Worm (Caenorhabditis elegans) whole organism, early embryonic: ENCODE data around the gene eef-1A.2.
A peak's percentile ranks its signal among the peaks of the same experiment; 100 is the strongest.

ENCODE experiments used
- B0310.2 ChIP-seq: sonication (generic microtip); optimal IDR thresholded peaks from 2 replicates; lab custom pipeline; 2016; ENCODE audit warnings: mild to moderate bottlenecking, missing genetic modification characterization, missing compliant biosample characterization
- F13C5.2 ChIP-seq: sonication (generic microtip); optimal IDR thresholded peaks from 2 replicates; lab custom pipeline; 2017; ENCODE audit warnings: mild to moderate bottlenecking, missing genetic modification characterization, inconsistent platforms, missing compliant biosample characterization
- aly-1 ChIP-seq: sonication (generic microtip); optimal IDR thresholded peaks from 2 replicates; lab custom pipeline; 2016; ENCODE audit warnings: missing genetic modification characterization, missing compliant biosample characterization
- ama-1 ChIP-seq: fragments of 150-350 bp; optimal IDR thresholded peaks from 2 replicates; lab custom pipeline; 2014
- ceh-13 ChIP-seq: fragments of 200-800 bp; sonication (Bioruptor generic); optimal IDR thresholded peaks from 2 replicates; lab custom pipeline; 2018; ENCODE audit warnings: mild to moderate bottlenecking, missing genetic modification characterization, missing compliant biosample characterization
- ceh-36 ChIP-seq: sonication (generic microtip); optimal IDR thresholded peaks from 2 replicates; lab custom pipeline; 2016; ENCODE audit warnings: missing genetic modification characterization, inconsistent platforms, missing compliant biosample characterization
- ets-7 ChIP-seq: sonication (generic microtip); optimal IDR thresholded peaks from 2 replicates; lab custom pipeline; 2016; ENCODE audit warnings: missing genotype, missing genetic modification characterization, missing compliant biosample characterization
- flt-1 ChIP-seq: fragments of 200-800 bp; sonication (Bioruptor generic); IDR thresholded peaks from 2 replicates; pipeline ENCODE4 v1.3.6; 2022; ENCODE audit warnings: missing genetic modification characterization, missing compliant biosample characterization
- hmbx-1 ChIP-seq: sonication (generic microtip); optimal IDR thresholded peaks from 2 replicates; lab custom pipeline; 2016; ENCODE audit warnings: mild to moderate bottlenecking, missing genetic modification characterization, missing compliant biosample characterization
- hmg-4 ChIP-seq: fragments of 200-800 bp; sonication (Bioruptor generic); optimal IDR thresholded peaks from 2 replicates; lab custom pipeline; 2018; ENCODE audit warnings: mild to moderate bottlenecking, missing genetic modification characterization, missing compliant biosample characterization
- hnd-1 ChIP-seq: sonication (generic microtip); optimal IDR thresholded peaks from 2 replicates; lab custom pipeline; 2016; ENCODE audit warnings: missing genetic modification characterization, missing compliant biosample characterization
- pes-1 ChIP-seq: fragments of 200-800 bp; sonication (Bioruptor generic); IDR thresholded peaks from 2 replicates; pipeline ENCODE4 v1.3.6; 2022; ENCODE audit warnings: missing genetic modification reagents, missing genetic modification characterization, missing compliant biosample characterization
- scrt-1 ChIP-seq: fragments of 200-800 bp; sonication (Bioruptor generic); IDR thresholded peaks from 2 replicates; pipeline ENCODE4 v1.3.6; 2022; ENCODE audit warnings: missing genetic modification characterization, missing compliant biosample characterization
- sea-1 ChIP-seq: fragments of 200-800 bp; sonication (Bioruptor generic); conservative IDR thresholded peaks from 2 replicates; pipeline ENCODE4 v1.3.6; 2022; ENCODE audit warnings: missing genetic modification characterization, missing compliant biosample characterization
- tbx-11 ChIP-seq: fragments of 200-800 bp; sonication (Bioruptor generic); IDR thresholded peaks from 2 replicates; pipeline ENCODE4 v1.3.6; 2022; ENCODE audit warnings: missing genetic modification characterization, missing compliant biosample characterization
- tbx-37 ChIP-seq: fragments of 200-800 bp; sonication (Bioruptor generic); conservative IDR thresholded peaks from 2 replicates; pipeline ENCODE4 v1.3.6; 2022; ENCODE audit warnings: missing genetic modification reagents, missing genetic modification characterization, missing compliant biosample characterization
- tra-4 ChIP-seq: sonication (generic microtip); optimal IDR thresholded peaks from 2 replicates; lab custom pipeline; 2017; ENCODE audit warnings: missing genetic modification characterization, missing compliant biosample characterization

eef-1A.2 gene

ce11 chrX:7823108-7823704 is at the start of gene eef-1A.2:
eef-1A.2 (plus strand) TSS chrX:7823654.
- TF ChIP-seq aly-1 (tag; lab: Kevin White, UChicago) (peak; percentile 64), ceh-36 (tag; lab: Kevin White, UChicago) (peak; percentile 45), sea-1 (GFP tag; lab: Robert Waterston, UW) (0 out of 2 replicates have a peak, but pooled peaks have one; percentile 48), hmg-4 (GFP tag; lab: Kevin White, UChicago) (peak; percentile 87), hmbx-1 (tag; lab: Kevin White, UChicago) (no peak), tbx-37 (GFP tag; lab: Robert Waterston, UW) (no peak), ama-1 (lab: Kevin White, UChicago) (no peak), tra-4 (tag; lab: Kevin White, UChicago) (no peak), hnd-1 (tag; lab: Kevin White, UChicago) (no peak), B0310.2 (tag; lab: Kevin White, UChicago) (no peak), scrt-1 (GFP tag; lab: Robert Waterston, UW) (no peak), tbx-11 (GFP tag; lab: Robert Waterston, UW) (no peak), pes-1 (GFP tag; lab: Robert Waterston, UW) (peak; percentile 46; the same call in 1 of the 2 replicates), ceh-13 (GFP tag; lab: Kevin White, UChicago) (no peak), ets-7 (tag; lab: Kevin White, UChicago) (no peak), flt-1 (GFP tag; lab: Robert Waterston, UW) (no peak), F13C5.2 (tag; lab: Kevin White, UChicago) (peak; percentile 60)

DNA sequence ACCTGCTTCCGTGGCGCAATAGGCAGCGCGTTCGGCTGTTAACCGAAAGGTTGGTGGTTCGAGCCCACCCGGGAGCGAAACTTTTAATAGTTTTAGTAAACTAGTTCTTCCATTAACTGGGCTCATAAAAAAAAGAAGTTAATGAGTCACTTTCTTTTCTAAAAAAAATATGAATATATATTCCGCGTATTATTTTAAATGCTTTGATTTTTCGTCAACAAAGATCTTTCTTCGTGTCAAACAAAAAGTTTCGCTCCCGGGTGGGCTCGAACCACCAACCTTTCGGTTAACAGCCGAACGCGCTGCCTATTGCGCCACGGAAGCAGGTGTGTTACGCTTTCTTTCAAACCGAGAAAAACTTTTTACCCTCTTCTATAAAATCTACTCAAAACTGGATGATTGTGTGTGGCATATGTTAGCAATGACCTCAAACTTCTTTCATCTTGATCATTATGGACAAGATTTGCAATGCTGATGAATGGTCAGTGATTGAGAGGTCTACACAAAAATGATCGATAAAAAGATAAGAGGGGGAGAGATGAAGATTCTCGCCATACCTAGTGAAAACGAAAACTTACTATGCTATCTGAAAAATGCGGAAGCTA is 49.6 kb upstream of the eef-1A.2 start:
- TF ChIP-seq pes-1 (GFP tag; lab: Robert Waterston, UW) (0 out of 2 replicates have a peak, but pooled peaks have one; percentile 41), sea-1 (GFP tag; lab: Robert Waterston, UW) (no peak), ama-1 (lab: Kevin White, UChicago) (no peak), aly-1 (tag; lab: Kevin White, UChicago) (no peak)

ce11 chrX:7776509-7777001 is 46.9 kb upstream of the eef-1A.2 start, which contains the start of gene mec-7:
mec-7 (minus strand) TSS chrX:7776689.
- TF ChIP-seq ets-7 (tag; lab: Kevin White, UChicago) (no peak), sea-1 (GFP tag; lab: Robert Waterston, UW) (no peak), aly-1 (tag; lab: Kevin White, UChicago) (no peak), hmbx-1 (tag; lab: Kevin White, UChicago) (no peak), scrt-1 (GFP tag; lab: Robert Waterston, UW) (no peak), ceh-36 (tag; lab: Kevin White, UChicago) (no peak), ceh-13 (GFP tag; lab: Kevin White, UChicago) (no peak), ama-1 (lab: Kevin White, UChicago) (no peak), tra-4 (tag; lab: Kevin White, UChicago) (no peak), hnd-1 (tag; lab: Kevin White, UChicago) (no peak), F13C5.2 (tag; lab: Kevin White, UChicago) (no peak), hmg-4 (GFP tag; lab: Kevin White, UChicago) (no peak), flt-1 (GFP tag; lab: Robert Waterston, UW) (no peak), tbx-37 (GFP tag; lab: Robert Waterston, UW) (no peak), B0310.2 (tag; lab: Kevin White, UChicago) (no peak), tbx-11 (GFP tag; lab: Robert Waterston, UW) (no peak)

DNA sequence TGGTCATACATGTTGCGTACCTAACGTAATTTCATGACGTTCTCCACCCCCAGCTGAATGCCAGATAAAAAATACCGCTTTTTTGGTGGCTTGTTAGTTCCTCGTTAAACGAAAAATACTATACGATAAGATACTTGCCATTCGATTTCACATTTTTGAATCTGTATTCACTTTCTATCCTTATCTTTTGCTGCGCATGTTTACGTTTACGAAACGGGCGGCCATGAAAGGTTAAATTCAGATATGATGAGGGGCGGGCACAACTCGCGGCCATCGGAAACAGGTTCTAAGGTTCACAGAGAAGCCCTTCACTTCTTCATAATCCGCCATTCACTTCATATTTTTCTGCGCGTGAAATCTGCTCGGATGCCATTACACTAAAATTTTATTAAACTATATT is 44.7 kb upstream of the eef-1A.2 start:
- TF ChIP-seq scrt-1 (GFP tag; lab: Robert Waterston, UW) (no peak), tra-4 (tag; lab: Kevin White, UChicago) (no peak), F13C5.2 (tag; lab: Kevin White, UChicago) (no peak), sea-1 (GFP tag; lab: Robert Waterston, UW) (no peak)

ce11 chrX:7779527-7780033 is 43.9 kb upstream of the eef-1A.2 start, which contains the start of gene ZK154.1:
ZK154.1 (plus strand) TSS chrX:7779577.
- TF ChIP-seq hnd-1 (tag; lab: Kevin White, UChicago) (no peak), B0310.2 (tag; lab: Kevin White, UChicago) (no peak), flt-1 (GFP tag; lab: Robert Waterston, UW) (no peak), ceh-36 (tag; lab: Kevin White, UChicago) (no peak), hmg-4 (GFP tag; lab: Kevin White, UChicago) (no peak), hmbx-1 (tag; lab: Kevin White, UChicago) (no peak), F13C5.2 (tag; lab: Kevin White, UChicago) (no peak), ama-1 (lab: Kevin White, UChicago) (no peak), ceh-13 (GFP tag; lab: Kevin White, UChicago) (no peak)

- TF ChIP-seq hmbx-1 (tag; lab: Kevin White, UChicago) (no peak), flt-1 (GFP tag; lab: Robert Waterston, UW) (no peak), tbx-11 (GFP tag; lab: Robert Waterston, UW) (no peak), sea-1 (GFP tag; lab: Robert Waterston, UW) (no peak), scrt-1 (GFP tag; lab: Robert Waterston, UW) (no peak), B0310.2 (tag; lab: Kevin White, UChicago) (no peak), aly-1 (tag; lab: Kevin White, UChicago) (no peak), F13C5.2 (tag; lab: Kevin White, UChicago) (no peak), ceh-13 (GFP tag; lab: Kevin White, UChicago) (no peak), hnd-1 (tag; lab: Kevin White, UChicago) (no peak), pes-1 (GFP tag; lab: Robert Waterston, UW) (no peak), ceh-36 (tag; lab: Kevin White, UChicago) (no peak), ets-7 (tag; lab: Kevin White, UChicago) (no peak), tbx-37 (GFP tag; lab: Robert Waterston, UW) (no peak), ama-1 (lab: Kevin White, UChicago) (no peak), hmg-4 (GFP tag; lab: Kevin White, UChicago) (no peak), tra-4 (tag; lab: Kevin White, UChicago) (no peak)
Measured at ce11 chrX:7781827-7782226, 41.6 kb upstream of the eef-1A.2 start.
